Worm (Caenorhabditis elegans) whole organism, mixed stage, embryonic: Measurements from ENCODE around the gene Y73F4A.2.

ENCODE experiments used
- M03D4.4 ChIP-seq: sonication (generic microtip); optimal IDR thresholded peaks from 2 replicates; lab custom pipeline; 2017; ENCODE audit warnings: mild to moderate bottlenecking, missing genetic modification characterization, missing compliant biosample characterization
- bed-3 ChIP-seq: fragments of 200-800 bp; sonication (Bioruptor generic); optimal IDR thresholded peaks from 3 replicates; lab custom pipeline; 2018; ENCODE audit warnings: mild to moderate bottlenecking, missing genetic modification characterization, moderate library complexity, missing compliant biosample characterization
- blmp-1 ChIP-seq: fragments of 150-350 bp; optimal IDR thresholded peaks from 2 replicates; lab custom pipeline; 2014; ENCODE audit warnings: missing biosample characterization, missing genetic modification characterization
- ceh-39 ChIP-seq: fragments of 150-350 bp; optimal IDR thresholded peaks from 2 replicates; lab custom pipeline; 2014; ENCODE audit warnings: missing biosample characterization, missing genetic modification characterization
- ceh-83 ChIP-seq: fragments of 200-800 bp; sonication (Bioruptor generic); optimal IDR thresholded peaks from 2 replicates; lab custom pipeline; 2018; ENCODE audit warnings: mild to moderate bottlenecking, missing genetic modification characterization, missing compliant biosample characterization
- ces-1 ChIP-seq: fragments of 150-350 bp; optimal IDR thresholded peaks from 2 replicates; lab custom pipeline; 2014; ENCODE audit warnings: missing biosample characterization, missing genetic modification reagents, missing genetic modification characterization
- cnd-1 ChIP-seq: fragments of 200-800 bp; sonication (Bioruptor generic); optimal IDR thresholded peaks from 2 replicates; lab custom pipeline; 2018; ENCODE audit warnings: mild to moderate bottlenecking, missing genetic modification characterization, missing compliant biosample characterization
- drap-1 ChIP-seq: fragments of 200-800 bp; sonication (Bioruptor generic); optimal IDR thresholded peaks from 3 replicates; lab custom pipeline; 2018; ENCODE audit warnings: mild to moderate bottlenecking, missing genetic modification characterization, missing compliant biosample characterization
- elt-1 ChIP-seq: sonication (generic microtip); optimal IDR thresholded peaks from 2 replicates; lab custom pipeline; 2017; ENCODE audit warnings: missing genetic modification characterization, mild to moderate bottlenecking, missing compliant biosample characterization, antibody characterized with exemption, moderate library complexity, borderline replicate concordance; ENCODE audit not compliant: insufficient read depth
- elt-3 ChIP-seq: fragments of 150-350 bp; optimal IDR thresholded peaks from 2 replicates; lab custom pipeline; 2014; ENCODE audit warnings: missing biosample characterization, missing genetic modification characterization
- flh-1 ChIP-seq: fragments of 200-800 bp; sonication (Bioruptor generic); optimal IDR thresholded peaks from 2 replicates; lab custom pipeline; 2018; ENCODE audit warnings: mild to moderate bottlenecking, missing genetic modification characterization, moderate library complexity, missing compliant biosample characterization
- ham-2 ChIP-seq: fragments of 200-800 bp; sonication (Bioruptor generic); optimal IDR thresholded peaks from 2 replicates; lab custom pipeline; 2018; ENCODE audit warnings: mild to moderate bottlenecking, missing genetic modification characterization, missing compliant biosample characterization
- hlh-1 ChIP-seq: fragments of 150-350 bp; optimal IDR thresholded peaks from 2 replicates; lab custom pipeline; 2014; ENCODE audit warnings: missing biosample characterization, missing genetic modification reagents, missing genetic modification characterization
- lin-13 ChIP-seq: fragments of 150-350 bp; optimal IDR thresholded peaks from 2 replicates; lab custom pipeline; 2014; ENCODE audit warnings: missing biosample characterization, missing genetic modification characterization
- lin-32 ChIP-seq: fragments of 200-800 bp; sonication (Bioruptor generic); optimal IDR thresholded peaks from 2 replicates; lab custom pipeline; 2018; ENCODE audit warnings: mild to moderate bottlenecking, missing genetic modification characterization, missing compliant biosample characterization
- mab-5 ChIP-seq: fragments of 150-350 bp; optimal IDR thresholded peaks from 2 replicates; lab custom pipeline; 2014; ENCODE audit warnings: missing biosample characterization, missing genetic modification characterization
- mep-1 ChIP-seq: fragments of 150-350 bp; optimal IDR thresholded peaks from 2 replicates; lab custom pipeline; 2017; ENCODE audit warnings: missing biosample characterization, missing genetic modification reagents, missing genetic modification characterization, inconsistent platforms
- mls-2 ChIP-seq: sonication (generic microtip); optimal IDR thresholded peaks from 2 replicates; lab custom pipeline; 2016; ENCODE audit warnings: mild to moderate bottlenecking, missing genetic modification characterization, moderate library complexity, missing compliant biosample characterization
- nhr-12 ChIP-seq: fragments of 150-350 bp; optimal IDR thresholded peaks from 2 replicates; lab custom pipeline; 2014; ENCODE audit warnings: missing biosample characterization, missing genetic modification characterization
- nhr-237 ChIP-seq: fragments of 150-350 bp; optimal IDR thresholded peaks from 2 replicates; lab custom pipeline; 2014; ENCODE audit warnings: missing biosample characterization, missing genetic modification characterization
- nhr-28 ChIP-seq: fragments of 150-350 bp; optimal IDR thresholded peaks from 2 replicates; lab custom pipeline; 2014; ENCODE audit warnings: missing biosample characterization, missing genetic modification characterization
- nhr-76 ChIP-seq: sonication (generic microtip); optimal IDR thresholded peaks from 2 replicates; lab custom pipeline; 2017; ENCODE audit warnings: missing biosample characterization, missing genetic modification characterization
- pha-4 ChIP-seq: fragments of 150-350 bp; optimal IDR thresholded peaks from 2 replicates; lab custom pipeline; 2018; ENCODE audit warnings: missing biosample characterization, missing genetic modification reagents, missing genetic modification characterization
- sem-2 ChIP-seq: fragments of 200-800 bp; sonication (Bioruptor generic); optimal IDR thresholded peaks from 2 replicates; lab custom pipeline; 2018; ENCODE audit warnings: mild to moderate bottlenecking, missing genetic modification characterization, missing compliant biosample characterization
- snpc-4 ChIP-seq: fragments of 150-350 bp; optimal IDR thresholded peaks from 2 replicates; lab custom pipeline; 2014; ENCODE audit warnings: missing biosample characterization, missing genetic modification characterization
- sptf-1 ChIP-seq: sonication (generic microtip); optimal IDR thresholded peaks from 2 replicates; lab custom pipeline; 2017; ENCODE audit warnings: mild to moderate bottlenecking, missing genetic modification characterization, moderate library complexity, missing compliant biosample characterization
- tbx-8 ChIP-seq: fragments of 200-800 bp; sonication (Bioruptor generic); optimal IDR thresholded peaks from 2 replicates; lab custom pipeline; 2018; ENCODE audit warnings: mild to moderate bottlenecking, missing genetic modification characterization, moderate library complexity, missing compliant biosample characterization
- unc-120 ChIP-seq: sonication (generic microtip); optimal IDR thresholded peaks from 2 replicates; lab custom pipeline; 2017; ENCODE audit warnings: missing genetic modification characterization, missing compliant biosample characterization; ENCODE audit not compliant: poor library complexity, severe bottlenecking
- unc-39 ChIP-seq: fragments of 150-350 bp; optimal IDR thresholded peaks from 2 replicates; lab custom pipeline; 2014; ENCODE audit warnings: missing biosample characterization, missing genetic modification characterization
- unc-62 ChIP-seq: fragments of 150-350 bp; optimal IDR thresholded peaks from 2 replicates; lab custom pipeline; 2014; ENCODE audit warnings: missing biosample characterization, missing genetic modification reagents, missing genetic modification characterization
- zip-8 ChIP-seq: fragments of 150-350 bp; optimal IDR thresholded peaks from 2 replicates; lab custom pipeline; 2014; ENCODE audit warnings: missing biosample characterization, missing genetic modification characterization
- ztf-11 ChIP-seq: fragments of 150-350 bp; optimal IDR thresholded peaks from 2 replicates; lab custom pipeline; 2014; ENCODE audit warnings: missing biosample characterization, missing genetic modification characterization

Gene Y73F4A.2

ce11 chrIV:9043224-9043623, at the start of gene Y73F4A.2:
TSS of gene Y73F4A.2 (minus strand) at chrIV:9043347.
- TF ChIP-seq elt-1 (tag; lab: Kevin White, UChicago) (no peak), mab-5 (tag; lab: Kevin White, UChicago) (no peak), lin-13 (no peak), elt-3 (no peak), nhr-28 (tag; lab: Kevin White, UChicago) (no peak), ces-1 (GFP tag; lab: Kevin White, UChicago) (no peak), blmp-1 (tag; lab: Kevin White, UChicago) (no peak), snpc-4 (tag; lab: Kevin White, UChicago) (no peak), unc-120 (no peak), zip-8 (tag; lab: Kevin White, UChicago) (no peak), tbx-8 (GFP tag; lab: Kevin White, UChicago) (no peak), sem-2 (GFP tag; lab: Kevin White, UChicago) (no peak), nhr-76 (tag; lab: Kevin White, UChicago) (no peak), ceh-83 (GFP tag; lab: Kevin White, UChicago) (no peak), mls-2 (tag; lab: Kevin White, UChicago) (no peak), pha-4 (tag; lab: Kevin White, UChicago) (no peak), bed-3 (GFP tag; lab: Kevin White, UChicago) (no peak), unc-39 (tag; lab: Kevin White, UChicago) (no peak)

ce11 chrIV:9092011-9092410, 48.9 kb upstream of the Y73F4A.2 start:
- TF ChIP-seq ces-1 (GFP tag; lab: Kevin White, UChicago) = peak; percentile 95
- TF ChIP-seq cnd-1 = no peak
- TF ChIP-seq, all 35 proteins: peak for 1

- no peak for TF ChIP-seq ztf-11 (tag; lab: Kevin White, UChicago)
- TF ChIP-seq, all 35 proteins: peak for 0
Observed at ce11 chrIV:9090538-9091195, 47.5 kb upstream of the Y73F4A.2 start.

- no peak for TF ChIP-seq ham-2 (GFP tag; lab: Kevin White, UChicago)
- TF ChIP-seq, all 35 proteins: peak for 0
Observed at ce11 chrIV:9088294-9088693, 45.1 kb upstream of the Y73F4A.2 start, which contains the start of gene msa-1. TSS of gene msa-1 (plus strand) at chrIV:9088594.

- TF ChIP-seq flh-1 (GFP tag; lab: Kevin White, UChicago) = no peak
- no peak for TF ChIP-seq ces-1 (GFP tag; lab: Kevin White, UChicago)
- no peak for TF ChIP-seq zip-8 (tag; lab: Kevin White, UChicago)
- no peak for TF ChIP-seq ham-2 (GFP tag; lab: Kevin White, UChicago)
- no peak for TF ChIP-seq drap-1
Observed at ce11 chrIV:9082055-9082454, 38.9 kb upstream of the Y73F4A.2 start, which contains the start of gene twk-8. TSS of gene twk-8 (plus strand) at chrIV:9082355.

- TF ChIP-seq nhr-12 (no peak), nhr-237 (tag; lab: Kevin White, UChicago) (no peak), nhr-76 (tag; lab: Kevin White, UChicago) (no peak), unc-39 (tag; lab: Kevin White, UChicago) (no peak), sptf-1 (tag; lab: Kevin White, UChicago) (no peak), bed-3 (GFP tag; lab: Kevin White, UChicago) (no peak), lin-32 (GFP tag; lab: Kevin White, UChicago) (no peak), unc-120 (peak; percentile 83), cnd-1 (no peak), unc-62 (GFP tag; lab: Kevin White, UChicago) (peak; percentile 33), hlh-1 (tag; lab: Kevin White, UChicago) (peak; percentile 25), snpc-4 (tag; lab: Kevin White, UChicago) (no peak), mep-1 (no peak), ceh-83 (GFP tag; lab: Kevin White, UChicago) (no peak), ceh-39 (tag; lab: Kevin White, UChicago) (no peak), M03D4.4 (tag; lab: Kevin White, UChicago) (no peak), elt-3 (no peak), mab-5 (tag; lab: Kevin White, UChicago) (no peak), pha-4 (tag; lab: Kevin White, UChicago) (no peak), mls-2 (tag; lab: Kevin White, UChicago) (no peak), ztf-11 (tag; lab: Kevin White, UChicago) (no peak), nhr-28 (tag; lab: Kevin White, UChicago) (no peak)
Observed at ce11 chrIV:9080201-9080600, 37.1 kb upstream of the Y73F4A.2 start.
